Worm (Caenorhabditis elegans): ENCODE measurements around the gene abcf-2.

abcf-2 gene

ce11 chrIII:13452824-13453223 is 9.2 kb downstream of the abcf-2 start:
- TF ChIP-seq fos-1 (tag; optimal IDR thresholded peaks at IDR 0.05) (peak; percentile 31), ztf-11 (tag; optimal IDR thresholded peaks at IDR 0.05) (no peak), sem-4 (tag; optimal IDR thresholded peaks at IDR 0.05) (no peak), unc-39 (tag; optimal IDR thresholded peaks at IDR 0.05) (no peak), lin-11 (tag; optimal IDR thresholded peaks at IDR 0.05) (no peak)

DNA sequence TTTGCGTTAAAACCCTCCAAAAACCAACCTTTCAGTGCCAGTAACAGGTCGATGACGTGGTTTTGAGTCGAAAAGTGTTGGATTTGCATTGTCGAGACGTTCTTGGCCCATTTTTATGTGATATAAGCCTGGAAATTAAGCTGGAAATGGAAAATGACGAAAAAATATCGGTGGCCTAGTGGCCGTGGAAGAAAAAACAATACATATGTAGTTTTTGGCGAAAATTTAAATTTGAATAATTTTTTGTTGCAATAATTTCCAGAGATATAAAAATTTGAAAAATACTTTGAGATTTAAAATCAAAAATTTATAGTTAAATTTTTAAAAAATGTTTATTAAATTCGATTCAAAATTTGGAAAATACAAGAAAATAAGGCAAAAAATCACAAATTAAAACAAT is 22.6 kb downstream of the abcf-2 start, which contains the start of gene ciao-2B:
Gene ciao-2B, minus strand, starts transcription at position 130 of the 400 bp plus-strand sequence.
- TF ChIP-seq aly-2 (tag; optimal IDR thresholded peaks at IDR 0.05) (no peak), lin-11 (tag; optimal IDR thresholded peaks at IDR 0.05) (no peak), ztf-1 (GFP tag; conservative IDR thresholded peaks at IDR 0.05) (no peak), lin-39 (tag; optimal IDR thresholded peaks at IDR 0.05) (no peak), F13H6.1 (tag; optimal IDR thresholded peaks at IDR 0.05) (no peak), nhr-77 (tag; optimal IDR thresholded peaks at IDR 0.05) (no peak), nhr-10 (tag; optimal IDR thresholded peaks at IDR 0.05) (no peak), egl-27 (tag; optimal IDR thresholded peaks at IDR 0.05) (no peak), mdl-1 (tag; optimal IDR thresholded peaks at IDR 0.05) (no peak), nhr-129 (tag; optimal IDR thresholded peaks at IDR 0.05) (no peak), lin-13 (GFP tag; optimal IDR thresholded peaks at IDR 0.05) (peak; percentile 37), ceh-82 (tag; optimal IDR thresholded peaks at IDR 0.05) (no peak), fos-1 (tag; optimal IDR thresholded peaks at IDR 0.05) (no peak), lsy-2 (tag; optimal IDR thresholded peaks at IDR 0.05) (peak in 1 of 2 experiments; percentile 64), unc-55 (GFP tag; optimal IDR thresholded peaks at IDR 0.05) (peak; percentile 63), skn-1 (tag; optimal IDR thresholded peaks at IDR 0.05) (no peak), nhr-21 (tag; optimal IDR thresholded peaks at IDR 0.05) (no peak), mbf-1 (tag; optimal IDR thresholded peaks at IDR 0.05) (no peak), sma-3 (GFP tag; optimal IDR thresholded peaks at IDR 0.05) (no peak), nhr-25 (tag; optimal IDR thresholded peaks at IDR 0.05) (peak; percentile 6), peb-1 (tag; optimal IDR thresholded peaks at IDR 0.05) (no peak), snpc-4 (tag; optimal IDR thresholded peaks at IDR 0.05) (no peak), unc-62 (GFP tag; optimal IDR thresholded peaks at IDR 0.05) (no peak), nhr-237 (tag; optimal IDR thresholded peaks at IDR 0.05) (no peak), alr-1 (tag; optimal IDR thresholded peaks at IDR 0.05) (no peak), nhr-11 (tag; optimal IDR thresholded peaks at IDR 0.05) (no peak), nhr-23 (tag; optimal IDR thresholded peaks at IDR 0.05) (no peak), crh-2 (tag; optimal IDR thresholded peaks at IDR 0.05) (peak; percentile 15), nhr-6 (tag; optimal IDR thresholded peaks at IDR 0.05) (no peak), C34F6.9 (tag; optimal IDR thresholded peaks at IDR 0.05) (peak; percentile 54), gmeb-1 (tag; optimal IDR thresholded peaks at IDR 0.05) (peak; percentile 90), sma-9 (GFP tag; optimal IDR thresholded peaks at IDR 0.05) (no peak), sma-9 (tag; optimal IDR thresholded peaks at IDR 0.05) (no peak)

ce11 chrIII:13436843-13437242 is 25.2 kb downstream of the abcf-2 start, which contains the start of gene F45G2.9:
TSS of gene F45G2.9 (minus strand) at chrIII:13436943.
- TF ChIP-seq unc-39 (tag; optimal IDR thresholded peaks at IDR 0.05), result no peak
- TF ChIP-seq mbf-1 (tag; optimal IDR thresholded peaks at IDR 0.05), result no peak
- TF ChIP-seq nhr-21 (tag; optimal IDR thresholded peaks at IDR 0.05), result no peak
- TF ChIP-seq C34F6.9 (tag; optimal IDR thresholded peaks at IDR 0.05), result no peak
- no peak for TF ChIP-seq sem-4 (tag; optimal IDR thresholded peaks at IDR 0.05)
- TF ChIP-seq nhr-12 (tag; optimal IDR thresholded peaks at IDR 0.05), result no peak
- no peak for TF ChIP-seq ZK546.5 (tag; optimal IDR thresholded peaks at IDR 0.05)
- no peak for TF ChIP-seq elt-1 (tag; optimal IDR thresholded peaks at IDR 0.05)
- no peak for TF ChIP-seq Y55F3AM.14 (GFP tag; optimal IDR thresholded peaks at IDR 0.05)
- TF ChIP-seq snpc-4 (tag; optimal IDR thresholded peaks at IDR 0.05), result no peak
- TF ChIP-seq nhr-77 (tag; optimal IDR thresholded peaks at IDR 0.05), result no peak
- no peak for TF ChIP-seq fos-1 (tag; optimal IDR thresholded peaks at IDR 0.05)
- no peak for TF ChIP-seq ceh-16 (tag; optimal IDR thresholded peaks at IDR 0.05)
- TF ChIP-seq dmd-4 (tag; optimal IDR thresholded peaks at IDR 0.05), result no peak
